Worm (Caenorhabditis elegans): ENCODE measurements around the gene zip-7.

Gene zip-7

ce11 chrIV:16489958-16490357, 15.5 kb downstream of the zip-7 start:
- TF ChIP-seq lin-15B (tag; optimal IDR thresholded peaks at IDR 0.05) (peak; percentile 1), pha-4 (tag; optimal IDR thresholded peaks at IDR 0.05) (peak; percentile 63), nfya-1 (tag; optimal IDR thresholded peaks at IDR 0.05; ENCODE audit: insufficient read depth) (peak; percentile 43), snpc-4 (tag; optimal IDR thresholded peaks at IDR 0.05) (no peak), elt-1 (tag; optimal IDR thresholded peaks at IDR 0.05) (no peak), ceh-16 (tag; optimal IDR thresholded peaks at IDR 0.05) (no peak), egl-5 (tag; optimal IDR thresholded peaks at IDR 0.05) (peak; percentile 57), nhr-67 (tag; optimal IDR thresholded peaks at IDR 0.05) (no peak), nhr-12 (tag; optimal IDR thresholded peaks at IDR 0.05) (no peak), elt-3 (tag; optimal IDR thresholded peaks at IDR 0.05) (no peak), elt-2 (tag; optimal IDR thresholded peaks at IDR 0.05) (peak; percentile 76), zag-1 (tag; optimal IDR thresholded peaks at IDR 0.05) (no peak), nhr-25 (tag; optimal IDR thresholded peaks at IDR 0.05) (peak; percentile 88), ama-1 (optimal IDR thresholded peaks at IDR 0.05) (peak; percentile 71), egl-27 (tag; optimal IDR thresholded peaks at IDR 0.05) (no peak), daf-12 (tag; optimal IDR thresholded peaks at IDR 0.05) (no peak), lsy-12 (tag; optimal IDR thresholded peaks at IDR 0.05) (no peak), hmg-11 (tag; optimal IDR thresholded peaks at IDR 0.05) (peak; percentile 55), nhr-237 (tag; optimal IDR thresholded peaks at IDR 0.05) (no peak), nhr-76 (tag; optimal IDR thresholded peaks at IDR 0.05) (no peak), jun-1 (tag; optimal IDR thresholded peaks at IDR 0.05) (peak; percentile 94), fkh-2 (tag; optimal IDR thresholded peaks at IDR 0.05) (no peak), nhr-23 (tag; optimal IDR thresholded peaks at IDR 0.05) (peak; percentile 66), ztf-4 (tag; optimal IDR thresholded peaks at IDR 0.05) (no peak), nhr-43 (tag; optimal IDR thresholded peaks at IDR 0.05; ENCODE audit: poor library complexity, severe bottlenecking) (no peak), unc-39 (tag; optimal IDR thresholded peaks at IDR 0.05) (no peak), ceh-82 (tag; optimal IDR thresholded peaks at IDR 0.05) (no peak), fkh-10 (GFP tag; optimal IDR thresholded peaks at IDR 0.05) (no peak), fos-1 (tag; optimal IDR thresholded peaks at IDR 0.05) (peak; percentile 83), ceh-9 (tag; optimal IDR thresholded peaks at IDR 0.05) (no peak), sea-2 (GFP tag; optimal IDR thresholded peaks at IDR 0.05) (no peak), lin-39 (tag; optimal IDR thresholded peaks at IDR 0.05) (peak; percentile 51), eor-1 (tag; optimal IDR thresholded peaks at IDR 0.05) (no peak), mml-1 (tag; optimal IDR thresholded peaks at IDR 0.05) (no peak), ZK546.5 (tag; optimal IDR thresholded peaks at IDR 0.05) (no peak), skn-1 (tag; optimal IDR thresholded peaks at IDR 0.05) (peak; percentile 41), R02D3.7 (tag; optimal IDR thresholded peaks at IDR 0.05) (no peak), nhr-28 (tag; optimal IDR thresholded peaks at IDR 0.05) (no peak), ztf-11 (tag; optimal IDR thresholded peaks at IDR 0.05) (no peak), ceh-28 (tag; optimal IDR thresholded peaks at IDR 0.05) (peak; percentile 75), pqm-1 (tag; optimal IDR thresholded peaks at IDR 0.05) (peak; percentile 70), mdl-1 (tag; optimal IDR thresholded peaks at IDR 0.05) (no peak), tbx-2 (tag; optimal IDR thresholded peaks at IDR 0.05) (no peak)

- no peak for TF ChIP-seq ceh-28 (tag; optimal IDR thresholded peaks at IDR 0.05)
- TF ChIP-seq egl-27 (tag; optimal IDR thresholded peaks at IDR 0.05), result no peak
- TF ChIP-seq mdl-1 (tag; optimal IDR thresholded peaks at IDR 0.05), result no peak
- no peak for TF ChIP-seq aly-2 (tag; optimal IDR thresholded peaks at IDR 0.05)
- TF ChIP-seq unc-39 (tag; optimal IDR thresholded peaks at IDR 0.05), result no peak
- no peak for TF ChIP-seq snpc-4 (tag; optimal IDR thresholded peaks at IDR 0.05)
Observed at ce11 chrIV:16488921-16489320, 16.6 kb downstream of the zip-7 start, which contains the start of gene rho-1. TSS of gene rho-1 (minus strand) at chrIV:16489021.

All from whole organism, L3 larva.